Fruit fly (Drosophila melanogaster) whole organism, embryonic: Measurements from ENCODE around the gene Porin2.

Experiments used
- Aef1 ChIP-seq: fragments of 200-800 bp; sonication (Bioruptor generic); IDR thresholded peaks from 3 replicates; pipeline ENCODE4 v1.3.6; 2022; ENCODE audit warnings: missing biosample characterization, missing genetic modification characterization
- Blimp-1 ChIP-seq: fragments of 200-800 bp; sonication (Bioruptor generic); optimal IDR thresholded peaks from 3 replicates; lab custom pipeline; 2018; ENCODE audit warnings: missing biosample characterization, missing genetic modification characterization, mild to moderate bottlenecking, moderate library complexity, missing genetic modification reagents
- CG11085 ChIP-seq: fragments of 200-800 bp; sonication (Bioruptor generic); IDR thresholded peaks from 2 replicates; pipeline ENCODE4 v1.3.6; 2022; ENCODE audit warnings: missing biosample characterization, missing genetic modification characterization
- CG11504 ChIP-seq: fragments of 200-800 bp; sonication (Bioruptor generic); optimal IDR thresholded peaks from 3 replicates; lab custom pipeline; 2019; ENCODE audit warnings: missing biosample characterization, mild to moderate bottlenecking, missing genetic modification characterization, moderate library complexity
- CG13287 ChIP-seq: fragments of 200-800 bp; sonication (Bioruptor generic); IDR thresholded peaks from 2 replicates; pipeline ENCODE4 v1.3.6; 2022; ENCODE audit warnings: missing biosample characterization, missing genetic modification characterization; ENCODE audit not compliant: partially characterized antibody
- CG14014 ChIP-seq: fragments of 200-800 bp; sonication (Bioruptor generic); IDR thresholded peaks from 2 replicates; pipeline ENCODE4 v1.3.6; 2022; ENCODE audit warnings: missing biosample characterization, missing genetic modification characterization
- CG14441 ChIP-seq: fragments of 200-800 bp; sonication (Bioruptor generic); IDR thresholded peaks from 2 replicates; pipeline ENCODE4 v1.3.6; 2022; ENCODE audit warnings: missing biosample characterization, missing genetic modification characterization
- CG15269 ChIP-seq: fragments of 200-800 bp; sonication (Bioruptor generic); optimal IDR thresholded peaks from 2 replicates; lab custom pipeline; 2018; ENCODE audit warnings: missing biosample characterization, mild to moderate bottlenecking, missing genetic modification characterization, moderate library complexity
- CG15514 ChIP-seq: fragments of 200-800 bp; sonication (Bioruptor generic); optimal IDR thresholded peaks from 3 replicates; lab custom pipeline; 2017; ENCODE audit warnings: missing biosample characterization, missing genetic modification characterization, mild to moderate bottlenecking, moderate library complexity, missing genetic modification reagents
- CG16813 ChIP-seq: fragments of 200-800 bp; sonication (Bioruptor generic); IDR thresholded peaks from 3 replicates; pipeline ENCODE4 v1.3.6; 2022; ENCODE audit warnings: missing biosample characterization, missing genetic modification characterization; ENCODE audit not compliant: partially characterized antibody
- CG17912 ChIP-seq: fragments of 200-800 bp; sonication (Bioruptor generic); optimal IDR thresholded peaks from 2 replicates; lab custom pipeline; 2018; ENCODE audit warnings: missing biosample characterization, mild to moderate bottlenecking, missing genetic modification characterization
- CG18619 ChIP-seq: fragments of 200-800 bp; sonication (Bioruptor generic); optimal IDR thresholded peaks from 3 replicates; lab custom pipeline; 2017; ENCODE audit warnings: missing biosample characterization, mild to moderate bottlenecking, missing genetic modification characterization
- CG2120 ChIP-seq: fragments of 200-800 bp; sonication (Bioruptor generic); optimal IDR thresholded peaks from 3 replicates; lab custom pipeline; 2016; ENCODE audit warnings: missing biosample characterization, missing genetic modification characterization
- CG3065 ChIP-seq: fragments of 200-800 bp; sonication (Bioruptor generic); optimal IDR thresholded peaks from 2 replicates; lab custom pipeline; 2016; ENCODE audit warnings: missing biosample characterization, missing genetic modification characterization
- CG31224 ChIP-seq: fragments of 200-800 bp; sonication (Bioruptor generic); IDR thresholded peaks from 2 replicates; pipeline ENCODE4 v1.3.6; 2022; ENCODE audit warnings: missing biosample characterization, missing genetic modification characterization
- CG31441 ChIP-seq: fragments of 200-800 bp; sonication (Bioruptor generic); IDR thresholded peaks from 2 replicates; pipeline ENCODE4 v1.3.6; 2022; ENCODE audit warnings: missing biosample characterization, missing genetic modification characterization
- CG32532 ChIP-seq: fragments of 200-800 bp; sonication (Bioruptor generic); IDR thresholded peaks from 2 replicates; pipeline ENCODE4 v1.3.6; 2022; ENCODE audit warnings: missing biosample characterization, missing genetic modification characterization
- CG34422 ChIP-seq: fragments of 200-800 bp; sonication (Bioruptor generic); IDR thresholded peaks from 3 replicates; pipeline ENCODE4 v1.3.6; 2022; ENCODE audit warnings: missing biosample characterization, missing genetic modification characterization
- CG4360 ChIP-seq: fragments of 200-800 bp; sonication (Bioruptor generic); IDR thresholded peaks from 2 replicates; pipeline ENCODE4 v1.3.6; 2022; ENCODE audit warnings: missing biosample characterization, missing genetic modification characterization
- CG5180 ChIP-seq: fragments of 200-800 bp; sonication (Bioruptor generic); optimal IDR thresholded peaks from 3 replicates; lab custom pipeline; 2017; ENCODE audit warnings: missing biosample characterization, missing genetic modification characterization, mild to moderate bottlenecking, moderate library complexity, missing genetic modification reagents
- CG7372 ChIP-seq: fragments of 200-800 bp; sonication (Bioruptor generic); IDR thresholded peaks from 2 replicates; pipeline ENCODE4 v1.3.6; 2022; ENCODE audit warnings: missing biosample characterization, missing genetic modification characterization
- CG7839 ChIP-seq: fragments of 200-800 bp; sonication (Bioruptor generic); optimal IDR thresholded peaks from 3 replicates; lab custom pipeline; 2018; ENCODE audit warnings: missing biosample characterization, mild to moderate bottlenecking, missing genetic modification characterization, moderate library complexity
- Deaf1 ChIP-seq: fragments of 200-800 bp; optimal IDR thresholded peaks from 3 replicates; lab custom pipeline; 2019; ENCODE audit warnings: missing biosample characterization, mild to moderate bottlenecking, missing genetic modification characterization, moderate library complexity
- Drgx ChIP-seq: fragments of 200-800 bp; sonication (Bioruptor generic); IDR thresholded peaks from 2 replicates; pipeline ENCODE4 v1.3.6; 2022; ENCODE audit warnings: missing biosample characterization, missing genetic modification characterization
- Ets65A ChIP-seq: fragments of 200-800 bp; sonication (Bioruptor generic); peaks from one replicate; lab custom pipeline; 2016; ENCODE audit warnings: missing biosample characterization, missing genetic modification characterization
- H2.0 ChIP-seq: fragments of 200-800 bp; sonication (Bioruptor generic); IDR thresholded peaks from 2 replicates; pipeline ENCODE4 v1.3.6; 2022; ENCODE audit warnings: missing biosample characterization, missing genetic modification characterization
- Hand ChIP-seq: fragments of 200-800 bp; sonication (Bioruptor generic); optimal IDR thresholded peaks from 2 replicates; lab custom pipeline; 2017; ENCODE audit warnings: mild to moderate bottlenecking, missing biosample characterization, missing genetic modification reagents, missing genetic modification characterization
- Med ChIP-seq: fragments of 200-800 bp; sonication (Bioruptor generic); peaks from one replicate; lab custom pipeline; 2016; ENCODE audit warnings: missing biosample characterization, missing genetic modification characterization, mild to moderate bottlenecking, inconsistent platforms, moderate library complexity
- Meics ChIP-seq: fragments of 200-800 bp; sonication (Bioruptor generic); optimal IDR thresholded peaks from 2 replicates; lab custom pipeline; 2017; ENCODE audit warnings: missing biosample characterization, mild to moderate bottlenecking, missing genetic modification characterization
- NFAT ChIP-seq: fragments of 200-800 bp; sonication (Bioruptor generic); IDR thresholded peaks from 2 replicates; pipeline ENCODE4 v1.3.6; 2022; ENCODE audit warnings: missing biosample characterization, missing genetic modification characterization
- Ravus ChIP-seq: fragments of 200-800 bp; sonication (Bioruptor generic); IDR thresholded peaks from 2 replicates; pipeline ENCODE4 v1.3.6; 2022; ENCODE audit warnings: missing biosample characterization, missing genetic modification characterization
- Spps ChIP-seq: fragments of 200-800 bp; sonication (Bioruptor generic); optimal IDR thresholded peaks from 2 replicates; lab custom pipeline; 2018; ENCODE audit warnings: missing biosample characterization, mild to moderate bottlenecking, missing genetic modification characterization
- Sry-β ChIP-seq: fragments of 200-800 bp; sonication (Bioruptor generic); optimal IDR thresholded peaks from 2 replicates; lab custom pipeline; 2018; ENCODE audit warnings: missing biosample characterization, mild to moderate bottlenecking, missing genetic modification characterization, moderate library complexity
- al ChIP-seq: fragments of 200-800 bp; sonication (Bioruptor generic); IDR thresholded peaks from 2 replicates; pipeline ENCODE4 v1.3.6; 2022; ENCODE audit warnings: missing biosample characterization, missing genetic modification characterization
- chinmo ChIP-seq: fragments of 200-800 bp; sonication (Bioruptor generic); IDR thresholded peaks from 4 replicates; pipeline ENCODE4 v1.3.6; 2022; ENCODE audit warnings: missing biosample characterization, missing genetic modification characterization; ENCODE audit not compliant: partially characterized antibody
- chm ChIP-seq: fragments of 200-800 bp; sonication (Bioruptor generic); IDR thresholded peaks from 2 replicates; pipeline ENCODE4 v1.3.6; 2022; ENCODE audit warnings: missing biosample characterization, missing genetic modification characterization
- ci ChIP-seq: fragments of 200-800 bp; sonication (Bioruptor generic); IDR thresholded peaks from 3 replicates; pipeline ENCODE4 v1.3.6; 2022; ENCODE audit warnings: missing biosample characterization, missing genetic modification characterization
- en ChIP-seq: fragments of 200-800 bp; sonication (Bioruptor generic); optimal IDR thresholded peaks from 2 replicates; lab custom pipeline; 2016; ENCODE audit warnings: missing biosample characterization, missing genetic modification characterization
- gem ChIP-seq: fragments of 200-800 bp; sonication (Bioruptor generic); optimal IDR thresholded peaks from 2 replicates; lab custom pipeline; 2019; ENCODE audit warnings: missing biosample characterization, mild to moderate bottlenecking, missing genetic modification characterization, moderate library complexity
- lmd ChIP-seq: fragments of 200-800 bp; sonication (Bioruptor generic); IDR thresholded peaks from 2 replicates; pipeline ENCODE4 v1.3.6; 2022; ENCODE audit warnings: missing biosample characterization, missing genetic modification characterization
- nau ChIP-seq: fragments of 200-800 bp; sonication (Bioruptor generic); optimal IDR thresholded peaks from 3 replicates; lab custom pipeline; 2017; ENCODE audit warnings: missing biosample characterization, mild to moderate bottlenecking, missing genetic modification characterization, missing genetic modification reagents
- sim ChIP-seq: fragments of 200-800 bp; sonication (Bioruptor generic); IDR thresholded peaks from 2 replicates; pipeline ENCODE4 v1.3.6; 2022; ENCODE audit warnings: missing biosample characterization, missing genetic modification characterization
- so ChIP-seq: fragments of 200-800 bp; sonication (Bioruptor generic); IDR thresholded peaks from 3 replicates; pipeline ENCODE4 v1.3.6; 2022; ENCODE audit warnings: missing biosample characterization, missing genetic modification characterization
- sqz ChIP-seq: fragments of 200-800 bp; sonication (Bioruptor generic); optimal IDR thresholded peaks from 3 replicates; lab custom pipeline; 2018; ENCODE audit warnings: missing biosample characterization, mild to moderate bottlenecking, missing genetic modification characterization
- ttk ChIP-seq: fragments of 200-800 bp; sonication (Bioruptor generic); IDR thresholded peaks from 2 replicates; pipeline ENCODE4 v2.1.2; 2022; ENCODE audit warnings: missing biosample characterization, missing genetic modification characterization
- tx ChIP-seq: fragments of 200-800 bp; sonication (Bioruptor generic); optimal IDR thresholded peaks from 2 replicates; lab custom pipeline; 2016; ENCODE audit warnings: missing biosample characterization, missing genetic modification characterization
- vvl ChIP-seq: fragments of 200-800 bp; sonication (Bioruptor generic); IDR thresholded peaks from 2 replicates; pipeline ENCODE4 v1.3.6; 2022; ENCODE audit warnings: missing biosample characterization, missing genetic modification characterization
- wdn ChIP-seq: fragments of 200-800 bp; sonication (Bioruptor generic); IDR thresholded peaks from 2 replicates; pipeline ENCODE4 v1.3.6; 2022; ENCODE audit warnings: missing biosample characterization, missing genetic modification characterization

Porin2 gene

DNA sequence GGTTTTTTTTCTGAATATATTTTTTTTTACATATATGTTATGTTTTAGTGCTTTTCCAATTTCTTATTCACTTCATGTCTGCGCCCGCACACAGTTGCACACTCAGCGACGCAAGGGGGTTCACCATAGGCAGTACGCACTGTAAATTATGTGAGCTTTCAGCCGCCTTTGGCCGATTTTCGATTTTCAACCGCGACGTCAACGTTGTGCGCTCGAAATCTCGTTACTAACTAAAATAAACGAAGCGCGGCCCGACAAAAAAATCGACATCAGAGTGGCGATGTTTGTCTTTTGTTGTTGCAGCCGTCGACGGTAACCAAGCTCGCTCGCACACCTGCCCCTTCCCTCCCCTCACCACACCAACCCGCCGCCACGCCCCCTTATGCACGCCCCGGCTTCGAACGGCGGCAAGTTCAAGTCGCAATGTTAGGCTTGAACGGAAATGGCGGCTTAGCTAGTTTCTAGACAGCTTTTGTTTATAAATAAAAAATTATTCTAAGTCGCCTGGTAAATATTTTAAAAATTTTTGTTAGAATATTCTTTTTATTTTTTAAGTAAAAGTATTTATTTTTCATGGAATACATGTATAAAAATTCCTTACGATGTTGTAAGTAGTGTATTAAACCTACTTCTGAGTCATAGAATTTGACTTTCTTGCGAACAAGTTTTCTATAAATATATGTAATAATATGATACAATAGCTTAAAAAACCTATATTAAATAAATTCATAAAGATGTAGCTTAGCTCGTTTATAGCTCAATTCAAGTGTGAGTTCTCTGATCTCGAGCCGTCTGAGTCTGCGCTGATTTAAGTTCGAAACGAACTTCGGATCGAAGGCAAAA is 45.7 kb downstream of the Porin2 start, which contains the start of gene CG31869 (continued):
- peak; percentile 9; the same call in 1 of the 3 replicates for TF ChIP-seq ci (GFP tag; lab: Robert Waterston, UW)
- TF ChIP-seq CG4360 = 0 out of 2 replicates have a peak, but pooled peaks have one; percentile 24
- TF ChIP-seq gem (tag; lab: Kevin White, UChicago) = peak; percentile 1
- TF ChIP-seq CG16813 = no peak
- peak; percentile 77 for TF ChIP-seq Deaf1
- 0 out of 2 replicates have a peak, but pooled peaks have one; percentile 31 for TF ChIP-seq CG32532 (GFP tag; lab: Robert Waterston, UW)
- no peak for TF ChIP-seq CG17912 (GFP tag; lab: Kevin White, UChicago)
- TF ChIP-seq al (GFP tag; lab: Robert Waterston, UW) = peak; percentile 26; the same call in 1 of the 2 replicates
- TF ChIP-seq chinmo (GFP tag; lab: Robert Waterston, UW) = 0 out of 4 replicates have a peak, but pooled peaks have one; percentile 71
- peak; percentile 40; the same call in 1 of the 2 replicates for TF ChIP-seq ttk (GFP tag; lab: Robert Waterston, UW)
- TF ChIP-seq CG7839 (tag; lab: Kevin White, UChicago) = peak; percentile 15
- peak; percentile 90 for TF ChIP-seq CG11504 (tag; lab: Kevin White, UChicago)
- peak; percentile 28; the same call in 1 of the 2 replicates for TF ChIP-seq H2.0
- peak; percentile 8 for TF ChIP-seq CG15269 (tag; lab: Kevin White, UChicago)
- peak; percentile 60 for TF ChIP-seq Drgx (GFP tag; lab: Robert Waterston, UW)
- TF ChIP-seq nau = no peak
- TF ChIP-seq Hand (GFP tag; lab: Kevin White, UChicago) = no peak
- peak; percentile 65 for TF ChIP-seq CG14441 (GFP tag; lab: Robert Waterston, UW)
- TF ChIP-seq Med = peak; percentile 83
- no peak for TF ChIP-seq CG18619 (GFP tag; lab: Kevin White, UChicago)
- TF ChIP-seq CG7372 (GFP tag; lab: Robert Waterston, UW) = 0 out of 2 replicates have a peak, but pooled peaks have one; percentile 17
- peak; percentile 31; the same call in 1 of the 2 replicates for TF ChIP-seq CG14014 (GFP tag; lab: Robert Waterston, UW)
- 0 out of 2 replicates have a peak, but pooled peaks have one; percentile 35 for TF ChIP-seq wdn (GFP tag; lab: Robert Waterston, UW)
- 0 out of 2 replicates have a peak, but pooled peaks have one; percentile 33 for TF ChIP-seq lmd
- TF ChIP-seq Sry-β (GFP tag; lab: Kevin White, UChicago) = peak; percentile 86
- 0 out of 3 replicates have a peak, but pooled peaks have one; percentile 13 for TF ChIP-seq so
- peak; percentile 9 for TF ChIP-seq Blimp-1 (GFP tag; lab: Kevin White, UChicago)
- 0 out of 3 replicates have a peak, but pooled peaks have one; percentile 10 for TF ChIP-seq CG34422 (GFP tag; lab: Robert Waterston, UW)
- no peak for TF ChIP-seq en (GFP tag; lab: Kevin White, UChicago)
- TF ChIP-seq Ravus (GFP tag; lab: Robert Waterston, UW) = no peak; the same call in 1 of the 2 replicates
- TF ChIP-seq NFAT (GFP tag; lab: Robert Waterston, UW) = peak; percentile 38; the same call in 1 of the 2 replicates
- no peak for TF ChIP-seq tx
- no peak for TF ChIP-seq chm
- peak; percentile 86 for TF ChIP-seq Ets65A
- TF ChIP-seq CG2120 = peak; percentile 34
- 0 out of 2 replicates have a peak, but pooled peaks have one; percentile 42 for TF ChIP-seq CG11085 (GFP tag; lab: Robert Waterston, UW)
- 0 out of 2 replicates have a peak, but pooled peaks have one; percentile 26 for TF ChIP-seq CG31224 (GFP tag; lab: Robert Waterston, UW)
- peak; percentile 70 for TF ChIP-seq vvl (GFP tag; lab: Robert Waterston, UW)
- peak; percentile 57 for TF ChIP-seq sqz (GFP tag; lab: Kevin White, UChicago)
- no peak for TF ChIP-seq sim (GFP tag; lab: Robert Waterston, UW)
- TF ChIP-seq Aef1 (GFP tag; lab: Robert Waterston, UW) = peak; percentile 16; the same call in 1 of the 3 replicates
- TF ChIP-seq CG5180 = peak; percentile 98
- no peak for TF ChIP-seq Spps (tag; lab: Kevin White, UChicago)
- TF ChIP-seq CG15514 (GFP tag; lab: Kevin White, UChicago) = no peak
- TF ChIP-seq CG3065 (GFP tag; lab: Kevin White, UChicago) = peak; percentile 7
- TF ChIP-seq CG31441 (GFP tag; lab: Robert Waterston, UW) = peak; percentile 18; the same call in 1 of the 2 replicates
- peak; percentile 41 for TF ChIP-seq Meics
- TF ChIP-seq CG13287 (GFP tag; lab: Robert Waterston, UW) = peak; percentile 11; the same call in 1 of the 2 replicates
